Worm (Caenorhabditis elegans): ENCODE results near the gene F07G6.8.

ce11 chrX:1720359-1720758 is at the start of gene F07G6.8:
- no peak for TF ChIP-seq aly-1 (tag; optimal IDR thresholded peaks at IDR 0.05)
- TF ChIP-seq sea-1 (GFP tag; conservative IDR thresholded peaks at IDR 0.05), result no peak

Data from whole organism, early embryonic.